Fruit fly (Drosophila melanogaster) whole organism, wandering third instar larva: ENCODE measurements around the gene CG42788.

Experiments
- Abd-B ChIP-seq: fragments of >200 bp; optimal IDR thresholded peaks from 2 replicates; lab custom pipeline; 2017; ENCODE audit warnings: missing biosample characterization, missing genetic modification characterization
- CG32264 ChIP-seq: fragments of 200-800 bp; sonication (Bioruptor generic); optimal IDR thresholded peaks from 2 replicates; lab custom pipeline; 2016; ENCODE audit warnings: missing biosample characterization, missing genetic modification characterization
- CG9705 ChIP-seq: fragments of 200-800 bp; sonication (Bioruptor generic); optimal IDR thresholded peaks from 2 replicates; lab custom pipeline; 2018; ENCODE audit warnings: missing biosample characterization, mild to moderate bottlenecking, missing genetic modification characterization
- CrebA ChIP-seq: fragments of 200-800 bp; sonication (Bioruptor generic); optimal IDR thresholded peaks from 2 replicates; lab custom pipeline; 2016; ENCODE audit warnings: missing biosample characterization, mild to moderate bottlenecking, missing genetic modification characterization, borderline replicate concordance
- Dfd ChIP-seq: fragments of >200 bp; optimal IDR thresholded peaks from 2 replicates; lab custom pipeline; 2017; ENCODE audit warnings: missing biosample characterization, missing genetic modification characterization
- Dif ChIP-seq: fragments of 200-275, 200-300 bp; sonication (Bioruptor generic); optimal IDR thresholded peaks from 2 replicates; lab custom pipeline; 2018; ENCODE audit warnings: missing biosample characterization, missing genetic modification characterization; ENCODE audit not compliant: partially characterized antibody
- GATAd ChIP-seq: sonication (Bioruptor generic); optimal IDR thresholded peaks from 2 replicates; lab custom pipeline; 2016; ENCODE audit warnings: missing biosample characterization, missing genetic modification characterization
- HLH106 ChIP-seq: fragments of 200-800 bp; optimal IDR thresholded peaks from 3 replicates; lab custom pipeline; 2019; ENCODE audit warnings: missing biosample characterization, mild to moderate bottlenecking, missing genetic modification characterization, moderate library complexity
- Hnf4 ChIP-seq: fragments of 200-800 bp; sonication (Bioruptor generic); optimal IDR thresholded peaks from 2 replicates; lab custom pipeline; 2016; ENCODE audit warnings: missing biosample characterization, mild to moderate bottlenecking, missing genetic modification characterization
- Hr78 ChIP-seq: fragments of >200 bp; optimal IDR thresholded peaks from 2 replicates; lab custom pipeline; 2017; ENCODE audit warnings: missing biosample characterization, missing genetic modification characterization
- Hr83 ChIP-seq: fragments of 200-300 bp; sonication (Bioruptor generic); optimal IDR thresholded peaks from 2 replicates; lab custom pipeline; 2016; ENCODE audit warnings: missing biosample characterization, mild to moderate bottlenecking, missing genetic modification characterization, moderate library complexity; ENCODE audit not compliant: poor library complexity, severe bottlenecking
- Jra ChIP-seq: sonication (Bioruptor generic); optimal IDR thresholded peaks from 2 replicates; lab custom pipeline; 2016; ENCODE audit warnings: missing biosample characterization, missing genetic modification characterization
- Mio ChIP-seq: sonication (Bioruptor generic); optimal IDR thresholded peaks from 2 replicates; lab custom pipeline; 2016; ENCODE audit warnings: missing biosample characterization, missing genetic modification characterization
- Myc ChIP-seq: fragments of >200 bp; optimal IDR thresholded peaks from 2 replicates; lab custom pipeline; 2017
- N ChIP-seq: fragments of >200 bp; optimal IDR thresholded peaks from 2 replicates; lab custom pipeline; 2018; ENCODE audit warnings: missing biosample characterization, missing external identifiers, missing genetic modification characterization
- OdsH ChIP-seq: fragments of 200-800 bp; sonication (Bioruptor generic); optimal IDR thresholded peaks from 2 replicates; lab custom pipeline; 2016; ENCODE audit warnings: missing biosample characterization, mild to moderate bottlenecking, missing genetic modification characterization
- Rel ChIP-seq, 2 experiments: fragments of 200-800 bp; sonication (Bioruptor generic) in 1 of 2; optimal IDR thresholded peaks; 2 replicates in 1 of 2; 3 replicates in 1 of 2; lab custom pipeline; 2016 to 2019; ENCODE audit warnings: mild to moderate bottlenecking in 2 of 2, missing biosample characterization in 2 of 2, missing genetic modification characterization in 2 of 2, moderate library complexity in 1 of 2
- Sp1 ChIP-seq: fragments of 200-800 bp; sonication (Bioruptor generic); optimal IDR thresholded peaks from 3 replicates; lab custom pipeline; 2019; ENCODE audit warnings: missing biosample characterization, mild to moderate bottlenecking, missing genetic modification characterization, moderate library complexity
- Vsx2 ChIP-seq: fragments of 200-300, 225-300 bp; sonication (Bioruptor generic); optimal IDR thresholded peaks from 2 replicates; lab custom pipeline; 2018; ENCODE audit warnings: missing biosample characterization, missing genetic modification characterization; ENCODE audit not compliant: partially characterized antibody
- br ChIP-seq: fragments of 200-800 bp; sonication (Bioruptor generic); optimal IDR thresholded peaks from 2 replicates; lab custom pipeline; 2016; ENCODE audit warnings: missing biosample characterization, missing genetic modification characterization
- brk ChIP-seq: fragments of 200-800 bp; sonication (Bioruptor generic); optimal IDR thresholded peaks from 2 replicates; lab custom pipeline; 2016; ENCODE audit warnings: missing biosample characterization, mild to moderate bottlenecking, missing genetic modification characterization
- dl ChIP-seq, 2 experiments: fragments of 175-275, 200-275 bp in 1 of 2; fragments of 200-275 bp in 1 of 2; sonication (Bioruptor generic); optimal IDR thresholded peaks; lab custom pipeline; 2018; ENCODE audit warnings: mild to moderate bottlenecking in 2 of 2, missing biosample characterization in 2 of 2, missing genetic modification characterization in 2 of 2, moderate library complexity in 2 of 2; ENCODE audit not compliant: partially characterized antibody in 2 of 2, insufficient read depth in 1 of 2
- dmrt93B ChIP-seq: fragments of 200-800 bp; sonication (Bioruptor generic); optimal IDR thresholded peaks from 2 replicates; lab custom pipeline; 2018; ENCODE audit warnings: missing biosample characterization, mild to moderate bottlenecking, missing genetic modification characterization
- dsf ChIP-seq: sonication (Bioruptor generic); optimal IDR thresholded peaks from 2 replicates; lab custom pipeline; 2016; ENCODE audit warnings: missing biosample characterization, missing genetic modification characterization, borderline replicate concordance
- ey ChIP-seq: fragments of 200-800 bp; sonication (Bioruptor generic); optimal IDR thresholded peaks from 2 replicates; lab custom pipeline; 2016; ENCODE audit warnings: missing biosample characterization, missing genetic modification characterization
- foxo ChIP-seq, 2 experiments: fragments of 200-800 bp; sonication (Bioruptor generic); optimal IDR thresholded peaks; 2 replicates in 1 of 2; 3 replicates in 1 of 2; lab custom pipeline; 2016 to 2017; ENCODE audit warnings: missing biosample characterization in 2 of 2, missing genetic modification characterization in 2 of 2
- fru ChIP-seq: fragments of 200-800 bp; sonication (Bioruptor generic); optimal IDR thresholded peaks from 3 replicates; lab custom pipeline; 2016; ENCODE audit warnings: missing biosample characterization, mild to moderate bottlenecking, missing genetic modification characterization
- h ChIP-seq: fragments of 200-800 bp; sonication (Bioruptor generic); optimal IDR thresholded peaks from 3 replicates; lab custom pipeline; 2016; ENCODE audit warnings: missing biosample characterization, mild to moderate bottlenecking, missing genetic modification characterization
- jim ChIP-seq: fragments of 175-275, 200-325 bp; sonication (Bioruptor generic); optimal IDR thresholded peaks from 2 replicates; lab custom pipeline; 2016; ENCODE audit warnings: missing biosample characterization, mild to moderate bottlenecking, missing genetic modification characterization
- lola ChIP-seq: fragments of >200 bp; optimal IDR thresholded peaks from 2 replicates; lab custom pipeline; 2017; ENCODE audit warnings: missing biosample characterization, missing genetic modification characterization
- pan ChIP-seq: fragments of >200 bp; optimal IDR thresholded peaks from 2 replicates; lab custom pipeline; 2017
- psq ChIP-seq: fragments of 200-800 bp; sonication (Bioruptor generic); optimal IDR thresholded peaks from 3 replicates; lab custom pipeline; 2017; ENCODE audit warnings: missing biosample characterization, mild to moderate bottlenecking, missing genetic modification characterization, moderate library complexity
- rgr ChIP-seq: fragments of 200-800 bp; sonication (Bioruptor generic); optimal IDR thresholded peaks from 3 replicates; lab custom pipeline; 2016; ENCODE audit warnings: missing biosample characterization, mild to moderate bottlenecking, missing genetic modification characterization
- sage ChIP-seq: fragments of 200-800 bp; sonication (Bioruptor generic); optimal IDR thresholded peaks from 2 replicates; lab custom pipeline; 2016; ENCODE audit warnings: missing biosample characterization, mild to moderate bottlenecking, missing genetic modification characterization
- sv ChIP-seq: fragments of 200-800 bp; sonication (Bioruptor generic); optimal IDR thresholded peaks from 3 replicates; lab custom pipeline; 2016; ENCODE audit warnings: missing biosample characterization, missing genetic modification characterization
- tai ChIP-seq: sonication (Bioruptor generic); optimal IDR thresholded peaks from 2 replicates; lab custom pipeline; 2016; ENCODE audit warnings: missing biosample characterization, missing genetic modification characterization
- usp ChIP-seq: fragments of >200 bp; optimal IDR thresholded peaks from 2 replicates; lab custom pipeline; 2017; ENCODE audit warnings: missing biosample characterization, missing genetic modification characterization
- woc ChIP-seq: sonication (Bioruptor generic); optimal IDR thresholded peaks from 2 replicates; lab custom pipeline; 2016; ENCODE audit warnings: missing biosample characterization, mild to moderate bottlenecking, missing genetic modification characterization

Gene CG42788

DNA sequence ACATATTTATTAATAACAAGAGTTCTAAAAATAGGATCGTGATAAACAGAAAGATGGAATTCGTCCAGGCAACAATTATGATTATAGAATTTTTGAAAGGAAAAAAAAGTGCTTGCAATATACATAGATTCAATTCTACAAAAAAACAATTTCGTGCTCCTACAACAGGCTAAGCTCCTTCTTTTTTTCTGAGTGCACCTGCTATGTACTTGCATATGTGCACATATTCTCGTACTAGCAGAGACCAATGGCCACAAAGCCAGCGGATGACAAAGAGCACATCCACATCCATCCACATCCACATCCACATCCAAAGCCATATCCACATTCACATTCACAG, 41.8 kb downstream of the CG42788 start:
- peak; percentile 40 for TF ChIP-seq ey (GFP tag; lab: Kevin White, UChicago)
- TF ChIP-seq dl (GFP tag; optimal IDR thresholded peaks at IDR 0.05; lab: Kevin White, UChicago; ENCODE audit: insufficient read depth in 1 of 2, partially characterized antibody in 2 of 2): no peak
- TF ChIP-seq Hr78 (GFP tag; lab: Kevin White, UChicago): no peak
- no peak for TF ChIP-seq Hr83 (GFP tag; lab: Kevin White, UChicago)
- no peak for TF ChIP-seq CrebA (GFP tag; lab: Kevin White, UChicago)
- TF ChIP-seq lola: no peak
- no peak for TF ChIP-seq brk (GFP tag; lab: Kevin White, UChicago)
- no peak for TF ChIP-seq Vsx2 (GFP tag; lab: Kevin White, UChicago)
- no peak for TF ChIP-seq jim (GFP tag; lab: Kevin White, UChicago)
- no peak for TF ChIP-seq CG9705
- peak; percentile 22 for TF ChIP-seq HLH106 (tag; lab: Kevin White, UChicago)
- no peak for TF ChIP-seq pan
- TF ChIP-seq usp: no peak
- TF ChIP-seq Dfd (GFP tag; lab: Kevin White, UChicago): no peak
- peak; percentile 34 for TF ChIP-seq rgr (GFP tag; lab: Kevin White, UChicago)
- no peak for TF ChIP-seq woc (GFP tag; lab: Kevin White, UChicago)
- TF ChIP-seq dmrt93B (GFP tag; lab: Kevin White, UChicago): no peak
- no peak for TF ChIP-seq psq (GFP tag; lab: Kevin White, UChicago)
- TF ChIP-seq Dif: no peak
- no peak for TF ChIP-seq Myc
- TF ChIP-seq Mio (GFP tag; lab: Kevin White, UChicago): no peak
- no peak for TF ChIP-seq N (GFP tag; lab: Kevin White, UChicago)
- TF ChIP-seq Sp1: peak; percentile 11
- TF ChIP-seq foxo (GFP tag; optimal IDR thresholded peaks at IDR 0.05; lab: Kevin White, UChicago): peak in 1 of 2 experiments; percentile 48
- TF ChIP-seq br (GFP tag; lab: Kevin White, UChicago): no peak
- no peak for TF ChIP-seq Rel (GFP tag; optimal IDR thresholded peaks at IDR 0.05; lab: Kevin White, UChicago)
- no peak for TF ChIP-seq Rel (tag; optimal IDR thresholded peaks at IDR 0.05; lab: Kevin White, UChicago)
- TF ChIP-seq GATAd: no peak
- TF ChIP-seq CG32264 (GFP tag; lab: Kevin White, UChicago): no peak
- no peak for TF ChIP-seq Abd-B
- TF ChIP-seq sage (GFP tag; lab: Kevin White, UChicago): peak; percentile 29
- TF ChIP-seq dsf (GFP tag; lab: Kevin White, UChicago): no peak
- TF ChIP-seq fru (GFP tag; lab: Kevin White, UChicago): peak; percentile 41
- no peak for TF ChIP-seq sv (GFP tag; lab: Kevin White, UChicago)
- peak; percentile 32 for TF ChIP-seq h (GFP tag; lab: Kevin White, UChicago)
- no peak for TF ChIP-seq tai (GFP tag; lab: Kevin White, UChicago)
- no peak for TF ChIP-seq Jra (GFP tag; lab: Kevin White, UChicago)
- TF ChIP-seq Hnf4 (GFP tag; lab: Kevin White, UChicago): no peak
- peak; percentile 12 for TF ChIP-seq OdsH (GFP tag; lab: Kevin White, UChicago)

DNA sequence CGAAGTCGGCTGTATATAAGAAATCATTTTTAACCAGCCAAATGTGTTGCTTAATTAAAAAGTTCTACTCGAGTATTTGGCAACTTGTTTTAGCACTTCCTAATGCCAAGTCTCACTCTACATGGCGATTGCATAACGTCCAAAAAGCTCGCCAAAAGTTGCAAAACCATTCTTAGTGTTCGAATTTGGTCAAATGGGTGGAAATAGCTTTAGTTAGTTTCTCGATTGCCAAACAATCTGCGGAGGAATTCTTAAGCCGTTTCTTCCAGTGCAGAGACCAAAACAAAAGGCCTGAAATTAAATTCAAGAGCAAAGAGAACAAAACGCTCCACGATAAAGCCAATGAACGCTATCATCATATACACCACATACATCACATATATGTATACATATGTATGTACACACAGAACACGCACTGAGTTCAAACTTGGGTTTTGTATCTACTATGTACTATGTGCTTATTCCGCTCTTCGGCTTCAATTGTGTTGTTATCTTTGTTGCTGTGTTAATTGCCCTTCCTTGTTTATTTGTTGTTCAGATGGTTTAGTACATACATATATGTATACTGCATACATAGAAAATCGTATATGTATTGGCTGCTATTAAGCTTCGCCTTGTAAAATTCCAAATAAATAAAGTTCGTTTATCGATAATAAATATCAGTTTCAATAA, 42.3 kb downstream of the CG42788 start:
- TF ChIP-seq psq (GFP tag; lab: Kevin White, UChicago) (no peak), dsf (GFP tag; lab: Kevin White, UChicago) (no peak)

DNA sequence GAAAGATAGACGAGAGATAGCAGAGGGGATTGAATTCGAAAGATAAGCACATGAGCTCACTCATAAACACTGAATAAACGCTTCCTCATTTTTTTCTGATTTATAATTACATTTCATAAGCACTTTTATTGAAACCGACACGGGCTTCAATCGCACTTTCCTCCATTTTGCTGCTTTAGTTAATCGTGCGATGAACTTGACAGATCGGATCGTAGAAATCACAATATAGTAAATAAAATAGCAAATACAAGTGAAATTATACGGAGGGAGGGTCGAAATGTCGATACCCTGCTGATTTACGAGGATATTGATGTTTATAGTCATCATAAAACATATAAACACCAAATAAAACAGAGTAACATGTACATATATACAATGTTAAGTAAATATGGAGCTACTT, 43.5 kb downstream of the CG42788 start:
- no peak for TF ChIP-seq Dfd (GFP tag; lab: Kevin White, UChicago)
- no peak for TF ChIP-seq N (GFP tag; lab: Kevin White, UChicago)
- TF ChIP-seq Rel (GFP tag; optimal IDR thresholded peaks at IDR 0.05; lab: Kevin White, UChicago): no peak
- TF ChIP-seq Rel (tag; optimal IDR thresholded peaks at IDR 0.05; lab: Kevin White, UChicago): peak; percentile 37
- TF ChIP-seq, all 38 proteins: peak for 1
